In the genomic region with DNA sequence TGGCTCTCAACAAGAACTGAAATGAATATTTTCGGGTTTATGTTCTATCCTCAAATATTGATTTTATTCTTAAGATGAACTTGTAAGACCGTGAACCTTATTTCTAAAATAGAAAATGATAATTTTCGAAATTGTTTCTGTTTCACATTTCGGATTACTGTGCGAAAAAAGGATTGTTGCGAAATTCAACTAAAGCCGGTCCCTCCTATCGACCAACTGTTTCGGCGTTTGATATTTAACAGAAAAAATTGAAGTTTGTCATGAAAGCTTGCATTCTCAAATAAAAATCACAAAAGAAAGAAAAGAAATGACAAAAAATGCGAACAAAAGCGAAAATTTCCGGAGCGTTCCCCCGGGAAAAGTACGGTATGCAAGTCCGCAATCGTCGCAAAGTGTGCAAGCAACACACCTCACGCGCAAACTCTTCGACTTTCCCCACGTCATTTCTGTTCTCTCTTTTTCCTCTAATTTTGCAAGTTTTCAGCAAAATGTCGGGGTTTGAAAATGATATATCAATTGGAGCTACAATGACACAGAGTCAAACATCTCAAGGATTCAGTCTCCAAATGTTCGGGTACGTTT, we compare ENCODE assay signal across 5 worm cellular contexts.
TF ChIP-seq lines count a peak whose summit lies in the region.

C34D4.4 (plus strand) TSS at position 342 of the 582 bp plus-strand sequence.

TF ChIP-seq in whole organism, L1 larva, 84 proteins besides CTCF, POLR2A, EP300 and RAD21 (continued from another document):
- TF ChIP-seq elt-3 (tag; optimal IDR thresholded peaks at IDR 0.05; lab: Kevin White, UChicago) (no peak), snpc-4 (tag; optimal IDR thresholded peaks at IDR 0.05; lab: Kevin White, UChicago) (peak; percentile 3), rnt-1 (tag; optimal IDR thresholded peaks at IDR 0.05; lab: Kevin White, UChicago) (peak; percentile 19), zip-4 (GFP tag; optimal IDR thresholded peaks at IDR 0.05; lab: Kevin White, UChicago) (peak; percentile 61), lsy-2 (tag; optimal IDR thresholded peaks at IDR 0.05; lab: Kevin White, UChicago) (peak; percentile 90 to 98), ceh-82 (tag; optimal IDR thresholded peaks at IDR 0.05; lab: Kevin White, UChicago) (peak in 2 of 3 experiments; percentile 3 to 48), unc-130 (tag; optimal IDR thresholded peaks at IDR 0.05; lab: Kevin White, UChicago) (peak; percentile 22), isw-1 (GFP tag; IDR thresholded peaks at IDR 0.05; lab: Robert Waterston, UW) (peak; percentile 17; the same call in 1 of the 2 replicates), lin-35 (GFP tag; optimal IDR thresholded peaks at IDR 0.05; lab: Kevin White, UChicago) (peak; percentile 57 to 72), lin-15B (tag; optimal IDR thresholded peaks at IDR 0.05; lab: Kevin White, UChicago) (peak; percentile 35), ets-5 (GFP tag; IDR thresholded peaks at IDR 0.05; lab: Robert Waterston, UW) (no peak), snu-23 (GFP tag; optimal IDR thresholded peaks at IDR 0.05; lab: Kevin White, UChicago) (peak; percentile 47), dpl-1 (GFP tag; optimal IDR thresholded peaks at IDR 0.05; lab: Kevin White, UChicago) (peak; percentile 32 to 60 (median 58)), mep-1 (tag; optimal IDR thresholded peaks at IDR 0.05; lab: Kevin White, UChicago) (peak; percentile 20), lin-14 (GFP tag; optimal IDR thresholded peaks at IDR 0.05; lab: Kevin White, UChicago) (peak; percentile 53), nhr-20 (tag; optimal IDR thresholded peaks at IDR 0.05; lab: Kevin White, UChicago) (peak; percentile 14), nhr-47 (tag; optimal IDR thresholded peaks at IDR 0.05; lab: Kevin White, UChicago) (peak; percentile 45), grh-1 (GFP tag; IDR thresholded peaks at IDR 0.05; lab: Robert Waterston, UW) (no peak), sox-4 (tag; optimal IDR thresholded peaks at IDR 0.05; lab: Kevin White, UChicago) (no peak), xbp-1 (tag; optimal IDR thresholded peaks at IDR 0.05; lab: Kevin White, UChicago) (peak; percentile 9), hlh-4 (tag; optimal IDR thresholded peaks at IDR 0.05; lab: Kevin White, UChicago) (no peak), nhr-71 (tag; optimal IDR thresholded peaks at IDR 0.05; lab: Kevin White, UChicago) (peak; percentile 36), ces-1 (GFP tag; optimal IDR thresholded peaks at IDR 0.05; lab: Kevin White, UChicago) (no peak)
TF ChIP-seq in whole organism, L1 larva: peak in this region for 23.

TF ChIP-seq in whole organism, L2 larva, 48 proteins besides CTCF, POLR2A, EP300 and RAD21 (continued from another document):
- TF ChIP-seq gmeb-1 (tag; optimal IDR thresholded peaks at IDR 0.05; lab: Kevin White, UChicago) (peak; percentile 28), sem-4 (tag; optimal IDR thresholded peaks at IDR 0.05; lab: Kevin White, UChicago) (no peak), R02D3.7 (tag; optimal IDR thresholded peaks at IDR 0.05; lab: Kevin White, UChicago) (no peak), C34F6.9 (tag; optimal IDR thresholded peaks at IDR 0.05; lab: Kevin White, UChicago) (peak; percentile 68)

TF ChIP-seq in whole organism, L3 larva, 47 proteins besides CTCF, POLR2A, EP300 and RAD21 (continued from another document):
- TF ChIP-seq lin-15B (tag; optimal IDR thresholded peaks at IDR 0.05; lab: Kevin White, UChicago) = peak; percentile 48

TF ChIP-seq in whole organism, L4 larva, 104 proteins besides CTCF, POLR2A, EP300 and RAD21 (continued from another document):
- TF ChIP-seq nhr-25 (tag; optimal IDR thresholded peaks at IDR 0.05; lab: Kevin White, UChicago; ENCODE audit: borderline replicate concordance, insufficient read depth) (no peak), nhr-102 (tag; optimal IDR thresholded peaks at IDR 0.05; lab: Kevin White, UChicago) (no peak), arid-1 (GFP tag; conservative IDR thresholded peaks at IDR 0.05; lab: Robert Waterston, UW) (0 out of 2 replicates have a peak, but pooled peaks have one; percentile 37), lsy-2 (tag; optimal IDR thresholded peaks at IDR 0.05; lab: Kevin White, UChicago) (peak; percentile 44 to 96), mep-1 (tag; optimal IDR thresholded peaks at IDR 0.05; lab: Kevin White, UChicago) (peak; percentile 41), zag-1 (tag; optimal IDR thresholded peaks at IDR 0.05; lab: Kevin White, UChicago) (no peak), hlh-30 (tag; optimal IDR thresholded peaks at IDR 0.05; lab: Kevin White, UChicago; ENCODE audit: insufficient read depth) (peak; percentile 1), zip-11 (GFP tag; IDR thresholded peaks at IDR 0.05; lab: Robert Waterston, UW) (no peak), lin-13 (GFP tag; optimal IDR thresholded peaks at IDR 0.05; lab: Kevin White, UChicago) (peak; percentile 27), jun-1 (tag; optimal IDR thresholded peaks at IDR 0.05; lab: Kevin White, UChicago) (no peak), egl-27 (tag; optimal IDR thresholded peaks at IDR 0.05; lab: Kevin White, UChicago) (no peak), ZK546.5 (tag; optimal IDR thresholded peaks at IDR 0.05; lab: Kevin White, UChicago) (no peak), daf-16 (GFP tag; optimal IDR thresholded peaks at IDR 0.05; lab: Kevin White, UChicago) (no peak), daf-16 (tag; optimal IDR thresholded peaks at IDR 0.05; lab: Kevin White, UChicago) (peak; percentile 10), dpl-1 (GFP tag; optimal IDR thresholded peaks at IDR 0.05; lab: Kevin White, UChicago) (peak; percentile 58), zfp-2 (tag; optimal IDR thresholded peaks at IDR 0.05; lab: Kevin White, UChicago) (no peak), dmd-6 (GFP tag; IDR thresholded peaks at IDR 0.05; lab: Robert Waterston, UW) (0 out of 2 replicates have a peak, but pooled peaks have one; percentile 15), hmg-1.1 (GFP tag; IDR thresholded peaks at IDR 0.05; lab: Robert Waterston, UW) (no peak), madf-9 (GFP tag; conservative IDR thresholded peaks at IDR 0.05; lab: Robert Waterston, UW) (no peak), lir-3 (tag; optimal IDR thresholded peaks at IDR 0.05; lab: Kevin White, UChicago) (no peak), nhr-28 (tag; optimal IDR thresholded peaks at IDR 0.05; lab: Kevin White, UChicago) (peak; percentile 5), mes-2 (tag; optimal IDR thresholded peaks at IDR 0.05; lab: Kevin White, UChicago; ENCODE audit: poor library complexity, severe bottlenecking) (peak; percentile 52), aly-2 (tag; optimal IDR thresholded peaks at IDR 0.05; lab: Kevin White, UChicago) (no peak), pha-4 (GFP tag; IDR thresholded peaks at IDR 0.05; lab: Robert Waterston, UW) (no peak), pha-4 (tag; optimal IDR thresholded peaks at IDR 0.05; lab: Kevin White, UChicago) (peak; percentile 13), hlh-11 (tag; optimal IDR thresholded peaks at IDR 0.05; lab: Kevin White, UChicago) (peak; percentile 25)

TF ChIP-seq in whole organism, young adult, 124 proteins besides CTCF, POLR2A, EP300 and RAD21 (continued from another document):
- TF ChIP-seq dox-1 (GFP tag; IDR thresholded peaks at IDR 0.05; lab: Robert Waterston, UW) (peak; percentile 43; the same call in 1 of the 2 replicates), F37B4.10 (GFP tag; IDR thresholded peaks at IDR 0.05; lab: Robert Waterston, UW) (no peak), madf-6 (GFP tag; IDR thresholded peaks at IDR 0.05; lab: Robert Waterston, UW) (peak; percentile 43; the same call in 1 of the 2 replicates), lir-1 (GFP tag; conservative IDR thresholded peaks at IDR 0.05; lab: Robert Waterston, UW) (no peak), nhr-179 (tag; optimal IDR thresholded peaks at IDR 0.05; lab: Kevin White, UChicago) (no peak), ets-4 (GFP tag; optimal IDR thresholded peaks at IDR 0.05; lab: Kevin White, UChicago) (no peak), zfh-2 (GFP tag; conservative IDR thresholded peaks at IDR 0.05; lab: Robert Waterston, UW) (no peak), pbrm-1 (GFP tag; IDR thresholded peaks at IDR 0.05; lab: Robert Waterston, UW) (0 out of 2 replicates have a peak, but pooled peaks have one; percentile 21)
